Worm (Caenorhabditis elegans) whole organism, young adult: ENCODE data around the gene F54B8.4.
"Not testable (repeated sequence)": the region's sequence is repeated elsewhere in the genome, so short reads cannot be mapped to it uniquely, and the experiment has no call there.

Experiments
- F37B4.10 ChIP-seq: fragments of 200-800 bp; sonication (Bioruptor generic); IDR thresholded peaks from 2 replicates; pipeline ENCODE4 v1.3.6; 2022; ENCODE audit warnings: missing genetic modification characterization, missing compliant biosample characterization
- F52B5.7 ChIP-seq: sonication (generic microtip); optimal IDR thresholded peaks from 2 replicates; lab custom pipeline; 2016; ENCODE audit warnings: mild to moderate bottlenecking, missing genetic modification characterization, missing compliant biosample characterization
- F55B11.4 ChIP-seq: sonication (generic microtip); optimal IDR thresholded peaks from 2 replicates; lab custom pipeline; 2016; ENCODE audit warnings: missing compliant biosample characterization, missing genetic modification characterization, borderline replicate concordance; ENCODE audit not compliant: insufficient read depth
- K11D2.4 ChIP-seq: fragments of 200-800 bp; sonication (Bioruptor generic); IDR thresholded peaks from 2 replicates; pipeline ENCODE4 v1.3.6; 2022; ENCODE audit warnings: missing genetic modification reagents, missing genetic modification characterization, missing compliant biosample characterization
- T07F8.4 ChIP-seq: sonication (generic microtip); optimal IDR thresholded peaks from 2 replicates; lab custom pipeline; 2016; ENCODE audit warnings: mild to moderate bottlenecking, missing genetic modification characterization, moderate library complexity, missing compliant biosample characterization
- Y79H2A.3 ChIP-seq: fragments of 200-800 bp; sonication (Bioruptor generic); conservative IDR thresholded peaks from 2 replicates; pipeline ENCODE4 v1.3.6; 2022; ENCODE audit warnings: missing genetic modification reagents, missing genetic modification characterization, missing compliant biosample characterization
- ZK185.1 ChIP-seq: sonication (generic microtip); optimal IDR thresholded peaks from 2 replicates; lab custom pipeline; 2016; ENCODE audit warnings: mild to moderate bottlenecking, missing genetic modification characterization, missing compliant biosample characterization; ENCODE audit not compliant: poor library complexity, severe bottlenecking
- ama-1 ChIP-seq, 3 experiments: fragments of 150-350 bp in 1 of 3; sonication (generic microtip) in 2 of 3; optimal IDR thresholded peaks; 2 replicates each; lab custom pipeline; 2014 to 2018; ENCODE audit warnings: missing biosample characterization in 2 of 3, missing genetic modification characterization in 2 of 3, missing genetic modification reagents in 2 of 3
- atf-7 ChIP-seq: sonication (generic microtip); optimal IDR thresholded peaks from 2 replicates; lab custom pipeline; 2017; ENCODE audit warnings: mild to moderate bottlenecking, missing genetic modification characterization, missing compliant biosample characterization
- attf-6 ChIP-seq: fragments of 200-800 bp; sonication (Bioruptor generic); IDR thresholded peaks from 2 replicates; pipeline ENCODE4 v1.3.6; 2022; ENCODE audit warnings: missing genetic modification reagents, missing genetic modification characterization, missing compliant biosample characterization
- cebp-1 ChIP-seq, 2 experiments: fragments of 200-800 bp in 1 of 2; sonication (Bioruptor generic) in 1 of 2; sonication (generic microtip) in 1 of 2; IDR thresholded peaks in 1 of 2; optimal IDR thresholded peaks in 1 of 2; 2 replicates each; pipeline versions ENCODE4 v1.3.6 to Lab custom; 2017 to 2022; ENCODE audit warnings: missing compliant biosample characterization in 2 of 2, missing genetic modification characterization in 2 of 2, mild to moderate bottlenecking in 1 of 2, missing genetic modification reagents in 1 of 2, moderate library complexity in 1 of 2
- ceh-58 ChIP-seq: fragments of 200-800 bp; sonication (Bioruptor generic); IDR thresholded peaks from 2 replicates; pipeline ENCODE4 v1.3.6; 2022; ENCODE audit warnings: missing genetic modification characterization, missing compliant biosample characterization
- ceh-91 ChIP-seq: fragments of 200-800 bp; sonication (Bioruptor generic); IDR thresholded peaks from 2 replicates; pipeline ENCODE4 v1.3.6; 2022; ENCODE audit warnings: missing genetic modification reagents, missing genetic modification characterization, missing compliant biosample characterization
- dox-1 ChIP-seq: fragments of 200-800 bp; sonication (Bioruptor generic); IDR thresholded peaks from 2 replicates; pipeline ENCODE4 v1.3.6; 2022; ENCODE audit warnings: missing genetic modification reagents, missing genetic modification characterization, missing compliant biosample characterization
- fkh-3 ChIP-seq: sonication (generic microtip); optimal IDR thresholded peaks from 2 replicates; lab custom pipeline; 2016; ENCODE audit warnings: mild to moderate bottlenecking, missing genetic modification characterization, missing compliant biosample characterization
- let-607 ChIP-seq, 2 experiments: fragments of 200-800 bp in 1 of 2; sonication (Bioruptor generic) in 1 of 2; sonication (generic microtip) in 1 of 2; optimal IDR thresholded peaks; 2 replicates each; lab custom pipeline; 2016 to 2018; ENCODE audit warnings: mild to moderate bottlenecking in 2 of 2, missing compliant biosample characterization in 2 of 2, missing genetic modification characterization in 2 of 2, moderate library complexity in 2 of 2, missing genotype in 1 of 2
- nfya-1 ChIP-seq: sonication (generic microtip); optimal IDR thresholded peaks from 2 replicates; lab custom pipeline; 2017; ENCODE audit warnings: antibody characterized with exemption, missing compliant biosample characterization, missing genetic modification characterization, borderline replicate concordance; ENCODE audit not compliant: insufficient read depth
- nfya-2 ChIP-seq: fragments of 200-800 bp; sonication (Bioruptor generic); IDR thresholded peaks from 2 replicates; pipeline ENCODE4 v1.3.6; 2022; ENCODE audit warnings: missing genetic modification reagents, missing genetic modification characterization, missing compliant biosample characterization
- nhr-179 ChIP-seq: sonication (generic microtip); optimal IDR thresholded peaks from 2 replicates; lab custom pipeline; 2016; ENCODE audit warnings: mild to moderate bottlenecking, missing genetic modification characterization, missing compliant biosample characterization
- nhr-90 ChIP-seq: sonication (generic microtip); optimal IDR thresholded peaks from 2 replicates; lab custom pipeline; 2016; ENCODE audit warnings: missing genotype, mild to moderate bottlenecking, missing genetic modification characterization, missing compliant biosample characterization
- pbrm-1 ChIP-seq: fragments of 200-800 bp; sonication (Bioruptor generic); IDR thresholded peaks from 2 replicates; pipeline ENCODE4 v1.3.6; 2022; ENCODE audit warnings: missing genetic modification reagents, missing genetic modification characterization, missing compliant biosample characterization
- pha-4 ChIP-seq: fragments of 150-350 bp; sonication (generic microtip); optimal IDR thresholded peaks from 2 replicates; lab custom pipeline; 2014; ENCODE audit warnings: missing biosample characterization, missing genetic modification reagents, missing genetic modification characterization
- snpc-1.3 ChIP-seq: sonication (generic microtip); optimal IDR thresholded peaks from 2 replicates; lab custom pipeline; 2017; ENCODE audit warnings: missing genetic modification characterization, mild to moderate bottlenecking, missing compliant biosample characterization, antibody characterized with exemption, moderate library complexity, missing genotype, missing genetic modification reagents; ENCODE audit not compliant: insufficient read depth
- snpc-3.4 ChIP-seq: sonication (generic microtip); optimal IDR thresholded peaks from 2 replicates; lab custom pipeline; 2017; ENCODE audit warnings: missing genetic modification characterization, mild to moderate bottlenecking, missing compliant biosample characterization, antibody characterized with exemption, moderate library complexity, missing genotype, missing genetic modification reagents
- tbx-9 ChIP-seq: sonication (generic microtip); optimal IDR thresholded peaks from 2 replicates; lab custom pipeline; 2016; ENCODE audit warnings: borderline replicate concordance, missing genetic modification characterization, inconsistent platforms, missing compliant biosample characterization
- xnd-1 ChIP-seq: sonication (generic microtip); optimal IDR thresholded peaks from 2 replicates; lab custom pipeline; 2016; ENCODE audit warnings: missing genotype, missing genetic modification reagents, missing genetic modification characterization, missing compliant biosample characterization
- zfh-2 ChIP-seq: fragments of 200-800 bp; sonication (Bioruptor generic); conservative IDR thresholded peaks from 2 replicates; pipeline ENCODE4 v1.3.6; 2022; ENCODE audit warnings: missing genetic modification reagents, missing genetic modification characterization, missing compliant biosample characterization
- zim-3 ChIP-seq: sonication (generic microtip); optimal IDR thresholded peaks from 2 replicates; lab custom pipeline; 2017; ENCODE audit warnings: mild to moderate bottlenecking, missing genetic modification characterization, moderate library complexity, missing compliant biosample characterization
- ztf-28 ChIP-seq: fragments of 200-800 bp; sonication (Bioruptor generic); IDR thresholded peaks from 2 replicates; pipeline ENCODE4 v1.3.6; 2022; ENCODE audit warnings: missing genetic modification reagents, missing genetic modification characterization, missing compliant biosample characterization
- ztf-6 ChIP-seq: fragments of 200-800 bp; sonication (Bioruptor generic); IDR thresholded peaks from 2 replicates; pipeline ENCODE4 v1.3.6; 2022; ENCODE audit warnings: missing genetic modification reagents, missing genetic modification characterization, missing compliant biosample characterization

The F54B8.4 gene

ce11 chrV:15792409-15792808 lies 23.8 kb upstream of the F54B8.4 start, which contains the start of gene T26E4.4 (continued):
- TF ChIP-seq ceh-91 (GFP tag; lab: Robert Waterston, UW): no peak

ce11 chrV:15793270-15793669 lies 22.9 kb upstream of the F54B8.4 start, which contains the start of gene T26E4.7:
Gene T26E4.7 (plus strand): TSS chrV:15793570.
- no peak for TF ChIP-seq cebp-1 (GFP tag; IDR thresholded peaks at IDR 0.05; lab: Robert Waterston, UW)
- no peak for TF ChIP-seq cebp-1 (tag; optimal IDR thresholded peaks at IDR 0.05; lab: Kevin White, UChicago)
- no peak for TF ChIP-seq ztf-6 (GFP tag; lab: Robert Waterston, UW)
- no peak for TF ChIP-seq ceh-58 (GFP tag; lab: Robert Waterston, UW)
- no peak for TF ChIP-seq ZK185.1
- no peak for TF ChIP-seq let-607 (tag; optimal IDR thresholded peaks at IDR 0.05; lab: Kevin White, UChicago)
- no peak for TF ChIP-seq ztf-28

- TF ChIP-seq dox-1 (GFP tag; lab: Robert Waterston, UW) (no peak), snpc-1.3 (tag; lab: Kevin White, UChicago) (no peak), xnd-1 (no peak), nhr-179 (tag; lab: Kevin White, UChicago) (no peak), zim-3 (tag; lab: Kevin White, UChicago) (no peak), ama-1 (optimal IDR thresholded peaks at IDR 0.05; lab: Kevin White, UChicago) (no peak), ama-1 (GFP tag; optimal IDR thresholded peaks at IDR 0.05; lab: Kevin White, UChicago) (no peak), tbx-9 (tag; lab: Kevin White, UChicago) (no peak), nfya-2 (GFP tag; lab: Robert Waterston, UW) (no peak), snpc-3.4 (tag; lab: Kevin White, UChicago) (no peak), fkh-3 (tag; lab: Kevin White, UChicago) (no peak), nhr-90 (no peak)
These were observed 20.1 kb upstream of the F54B8.4 start, which contains the start of gene nhr-223 for ce11 chrV:15796087-15796486. Gene nhr-223 (plus strand): TSS chrV:15796387.

- TF ChIP-seq Y79H2A.3 (GFP tag; lab: Robert Waterston, UW) (no peak), pha-4 (tag; lab: Kevin White, UChicago) (no peak), F55B11.4 (tag; lab: Kevin White, UChicago) (no peak), F52B5.7 (tag; lab: Kevin White, UChicago) (no peak), T07F8.4 (tag; lab: Kevin White, UChicago) (no peak), nfya-1 (tag; lab: Kevin White, UChicago) (no peak), attf-6 (GFP tag; lab: Robert Waterston, UW) (no peak), pbrm-1 (GFP tag; lab: Robert Waterston, UW) (no peak), ama-1 (optimal IDR thresholded peaks at IDR 0.05; lab: Kevin White, UChicago) (no peak), ama-1 (GFP tag; optimal IDR thresholded peaks at IDR 0.05; lab: Kevin White, UChicago) (no peak), zfh-2 (GFP tag; lab: Robert Waterston, UW) (no peak), atf-7 (tag; lab: Kevin White, UChicago) (no peak)
These were observed 18.1 kb upstream of the F54B8.4 start, which contains the start of gene T26E4.10 for ce11 chrV:15798108-15798507. Gene T26E4.10 (minus strand): TSS chrV:15798208.

ce11 chrV:15802623-15803022 lies 13.6 kb upstream of the F54B8.4 start, which contains the start of gene T26E4.9:
Gene T26E4.9 (minus strand): TSS chrV:15802723.
- not testable (repeated sequence) for TF ChIP-seq K11D2.4, F37B4.10, ztf-6 (GFP tag; lab: Robert Waterston, UW)
